Fruit fly (Drosophila melanogaster): Measurements from ENCODE around the gene CG13023.

- TF ChIP-seq pan (optimal IDR thresholded peaks at IDR 0.05) (no peak), EcR (GFP tag; optimal IDR thresholded peaks at IDR 0.05) (no peak)
Observed at dm6 chr3L:16930522-16930921, 3.3 kb upstream of the CG13023 start.
